Fruit fly (Drosophila melanogaster): ENCODE results near the gene CG10587.

DNA sequence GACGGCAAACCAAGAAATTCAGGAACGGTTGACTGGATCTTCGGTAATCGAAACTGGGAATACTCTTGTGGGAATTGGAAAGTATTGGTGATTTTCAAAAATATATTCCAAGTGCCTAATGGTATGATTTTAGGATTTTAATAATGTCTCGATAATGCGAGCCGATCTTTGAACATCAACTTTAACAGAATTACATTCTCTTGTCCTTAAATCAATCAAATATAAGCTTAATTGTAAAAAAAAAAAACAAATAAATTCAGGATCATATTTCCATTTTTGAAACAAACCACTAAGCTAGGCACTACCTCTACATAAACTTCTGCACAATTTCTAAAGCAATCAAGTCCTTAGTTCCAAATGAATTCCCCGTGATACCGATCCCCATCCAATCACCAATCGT is 14.0 kb downstream of the CG10587 start:
- TF ChIP-seq CG8478 (optimal IDR thresholded peaks at IDR 0.05) (no peak), CTCF (optimal IDR thresholded peaks at IDR 0.05) (no peak)

Measured in S2 (cell line).